Worm (Caenorhabditis elegans): ENCODE measurements around the gene lpd-7.

- TF ChIP-seq mab-5 (tag; optimal IDR thresholded peaks at IDR 0.05) (no peak), nhr-10 (tag; optimal IDR thresholded peaks at IDR 0.05) (no peak), nhr-237 (tag; optimal IDR thresholded peaks at IDR 0.05) (no peak), skn-1 (tag; optimal IDR thresholded peaks at IDR 0.05) (no peak), ztf-1 (GFP tag; conservative IDR thresholded peaks at IDR 0.05) (no peak), ama-1 (optimal IDR thresholded peaks at IDR 0.05) (no peak), gmeb-1 (tag; optimal IDR thresholded peaks at IDR 0.05) (no peak), ztf-4 (tag; optimal IDR thresholded peaks at IDR 0.05) (no peak), unc-39 (tag; optimal IDR thresholded peaks at IDR 0.05) (no peak), R02D3.7 (tag; optimal IDR thresholded peaks at IDR 0.05) (no peak)
These were observed 15.2 kb upstream of the lpd-7 start for ce11 chrIII:7557930-7558470.

All from whole organism, L2 larva.